Fruit fly (Drosophila melanogaster): ENCODE data around the gene Hrs.

The Hrs gene

dm6 chr2L:2735539-2735938 lies 4.2 kb upstream of the Hrs start:
- TF ChIP-seq CG17801 (GFP tag; optimal IDR thresholded peaks at IDR 0.05; ENCODE audit: partially characterized antibody), result no peak

dm6 chr2L:2737561-2737960 lies 2.2 kb upstream of the Hrs start:
- TF ChIP-seq CG17801 (GFP tag; optimal IDR thresholded peaks at IDR 0.05; ENCODE audit: partially characterized antibody), result no peak

- TF ChIP-seq CG17801 (GFP tag; optimal IDR thresholded peaks at IDR 0.05; ENCODE audit: partially characterized antibody), result no peak
Observed at dm6 chr2L:2744852-2745251, 5.1 kb downstream of the Hrs start, which contains the start of the genes CG9961 and Cwc25. Gene CG9961 (minus strand): TSS chr2L:2744934. Gene Cwc25 (plus strand): TSS chr2L:2745098.

- TF ChIP-seq CG17801 (GFP tag; optimal IDR thresholded peaks at IDR 0.05; ENCODE audit: partially characterized antibody), result peak; percentile 95
Observed at dm6 chr2L:2748480-2749143, 8.8 kb downstream of the Hrs start.

dm6 chr2L:2749144-2749766 lies 9.5 kb downstream of the Hrs start:
- peak; percentile 10 for TF ChIP-seq CG17801 (GFP tag; optimal IDR thresholded peaks at IDR 0.05; ENCODE audit: partially characterized antibody)

dm6 chr2L:2750337-2751084 lies 10.7 kb downstream of the Hrs start:
- peak; percentile 27 for TF ChIP-seq CG17801 (GFP tag; optimal IDR thresholded peaks at IDR 0.05; ENCODE audit: partially characterized antibody)

- TF ChIP-seq CG17801 (GFP tag; optimal IDR thresholded peaks at IDR 0.05; ENCODE audit: partially characterized antibody), result no peak
Observed at dm6 chr2L:2751085-2751710, 11.4 kb downstream of the Hrs start.

dm6 chr2L:2751904-2752459 lies 12.2 kb downstream of the Hrs start, which contains the start of gene Bacc:
Gene Bacc (plus strand): TSS chr2L:2752445.
- TF ChIP-seq CG17801 (GFP tag; optimal IDR thresholded peaks at IDR 0.05; ENCODE audit: partially characterized antibody), result peak; percentile 89

- TF ChIP-seq CG17801 (GFP tag; optimal IDR thresholded peaks at IDR 0.05; ENCODE audit: partially characterized antibody), result peak; percentile 75
Observed at dm6 chr2L:2752460-2753411, 12.9 kb downstream of the Hrs start, which contains the start of gene Pgk. Gene Pgk (minus strand): TSS chr2L:2753068.

- no peak for TF ChIP-seq CG17801 (GFP tag; optimal IDR thresholded peaks at IDR 0.05; ENCODE audit: partially characterized antibody)
Observed at dm6 chr2L:2753789-2754436, 14.1 kb downstream of the Hrs start.

- TF ChIP-seq CG17801 (GFP tag; optimal IDR thresholded peaks at IDR 0.05; ENCODE audit: partially characterized antibody), result peak; percentile 75
Observed at dm6 chr2L:2754437-2755322, 14.9 kb downstream of the Hrs start.

dm6 chr2L:2755323-2755695 lies 15.5 kb downstream of the Hrs start:
- no peak for TF ChIP-seq CG17801 (GFP tag; optimal IDR thresholded peaks at IDR 0.05; ENCODE audit: partially characterized antibody)
